Worm (Caenorhabditis elegans) whole organism, mixed stage, embryonic: ENCODE data around the gene hgap-2.

Experiments used
- M03D4.4 ChIP-seq: sonication (generic microtip); optimal IDR thresholded peaks from 2 replicates; lab custom pipeline; 2017; ENCODE audit warnings: mild to moderate bottlenecking, missing genetic modification characterization, missing compliant biosample characterization
- bed-3 ChIP-seq: fragments of 200-800 bp; sonication (Bioruptor generic); optimal IDR thresholded peaks from 3 replicates; lab custom pipeline; 2018; ENCODE audit warnings: mild to moderate bottlenecking, missing genetic modification characterization, moderate library complexity, missing compliant biosample characterization
- blmp-1 ChIP-seq: fragments of 150-350 bp; optimal IDR thresholded peaks from 2 replicates; lab custom pipeline; 2014; ENCODE audit warnings: missing biosample characterization, missing genetic modification characterization
- ceh-83 ChIP-seq: fragments of 200-800 bp; sonication (Bioruptor generic); optimal IDR thresholded peaks from 2 replicates; lab custom pipeline; 2018; ENCODE audit warnings: mild to moderate bottlenecking, missing genetic modification characterization, missing compliant biosample characterization
- ces-1 ChIP-seq: fragments of 150-350 bp; optimal IDR thresholded peaks from 2 replicates; lab custom pipeline; 2014; ENCODE audit warnings: missing biosample characterization, missing genetic modification reagents, missing genetic modification characterization
- cnd-1 ChIP-seq: fragments of 200-800 bp; sonication (Bioruptor generic); optimal IDR thresholded peaks from 2 replicates; lab custom pipeline; 2018; ENCODE audit warnings: mild to moderate bottlenecking, missing genetic modification characterization, missing compliant biosample characterization
- drap-1 ChIP-seq: fragments of 200-800 bp; sonication (Bioruptor generic); optimal IDR thresholded peaks from 3 replicates; lab custom pipeline; 2018; ENCODE audit warnings: mild to moderate bottlenecking, missing genetic modification characterization, missing compliant biosample characterization
- flh-1 ChIP-seq: fragments of 200-800 bp; sonication (Bioruptor generic); optimal IDR thresholded peaks from 2 replicates; lab custom pipeline; 2018; ENCODE audit warnings: mild to moderate bottlenecking, missing genetic modification characterization, moderate library complexity, missing compliant biosample characterization
- ham-2 ChIP-seq: fragments of 200-800 bp; sonication (Bioruptor generic); optimal IDR thresholded peaks from 2 replicates; lab custom pipeline; 2018; ENCODE audit warnings: mild to moderate bottlenecking, missing genetic modification characterization, missing compliant biosample characterization
- hlh-1 ChIP-seq: fragments of 150-350 bp; optimal IDR thresholded peaks from 2 replicates; lab custom pipeline; 2014; ENCODE audit warnings: missing biosample characterization, missing genetic modification reagents, missing genetic modification characterization
- lin-13 ChIP-seq: fragments of 150-350 bp; optimal IDR thresholded peaks from 2 replicates; lab custom pipeline; 2014; ENCODE audit warnings: missing biosample characterization, missing genetic modification characterization
- lsy-2 ChIP-seq: fragments of 150-350 bp; optimal IDR thresholded peaks from 2 replicates; lab custom pipeline; 2014; ENCODE audit warnings: missing biosample characterization, missing genetic modification characterization
- mep-1 ChIP-seq: fragments of 150-350 bp; optimal IDR thresholded peaks from 2 replicates; lab custom pipeline; 2017; ENCODE audit warnings: missing biosample characterization, missing genetic modification reagents, missing genetic modification characterization, inconsistent platforms
- mls-2 ChIP-seq: sonication (generic microtip); optimal IDR thresholded peaks from 2 replicates; lab custom pipeline; 2016; ENCODE audit warnings: mild to moderate bottlenecking, missing genetic modification characterization, moderate library complexity, missing compliant biosample characterization
- nhr-12 ChIP-seq: fragments of 150-350 bp; optimal IDR thresholded peaks from 2 replicates; lab custom pipeline; 2014; ENCODE audit warnings: missing biosample characterization, missing genetic modification characterization
- nhr-2 ChIP-seq: fragments of 150-350 bp; optimal IDR thresholded peaks from 2 replicates; lab custom pipeline; 2014; ENCODE audit warnings: missing biosample characterization, missing genetic modification characterization
- nhr-237 ChIP-seq: fragments of 150-350 bp; optimal IDR thresholded peaks from 2 replicates; lab custom pipeline; 2014; ENCODE audit warnings: missing biosample characterization, missing genetic modification characterization
- nhr-28 ChIP-seq: fragments of 150-350 bp; optimal IDR thresholded peaks from 2 replicates; lab custom pipeline; 2014; ENCODE audit warnings: missing biosample characterization, missing genetic modification characterization
- nhr-76 ChIP-seq: sonication (generic microtip); optimal IDR thresholded peaks from 2 replicates; lab custom pipeline; 2017; ENCODE audit warnings: missing biosample characterization, missing genetic modification characterization
- pha-4 ChIP-seq: fragments of 150-350 bp; optimal IDR thresholded peaks from 2 replicates; lab custom pipeline; 2018; ENCODE audit warnings: missing biosample characterization, missing genetic modification reagents, missing genetic modification characterization
- sem-2 ChIP-seq: fragments of 200-800 bp; sonication (Bioruptor generic); optimal IDR thresholded peaks from 2 replicates; lab custom pipeline; 2018; ENCODE audit warnings: mild to moderate bottlenecking, missing genetic modification characterization, missing compliant biosample characterization
- sptf-1 ChIP-seq: sonication (generic microtip); optimal IDR thresholded peaks from 2 replicates; lab custom pipeline; 2017; ENCODE audit warnings: mild to moderate bottlenecking, missing genetic modification characterization, moderate library complexity, missing compliant biosample characterization
- unc-120 ChIP-seq: sonication (generic microtip); optimal IDR thresholded peaks from 2 replicates; lab custom pipeline; 2017; ENCODE audit warnings: missing genetic modification characterization, missing compliant biosample characterization; ENCODE audit not compliant: poor library complexity, severe bottlenecking
- unc-62 ChIP-seq: fragments of 150-350 bp; optimal IDR thresholded peaks from 2 replicates; lab custom pipeline; 2014; ENCODE audit warnings: missing biosample characterization, missing genetic modification reagents, missing genetic modification characterization
- zip-8 ChIP-seq: fragments of 150-350 bp; optimal IDR thresholded peaks from 2 replicates; lab custom pipeline; 2014; ENCODE audit warnings: missing biosample characterization, missing genetic modification characterization
- ztf-11 ChIP-seq: fragments of 150-350 bp; optimal IDR thresholded peaks from 2 replicates; lab custom pipeline; 2014; ENCODE audit warnings: missing biosample characterization, missing genetic modification characterization

Gene hgap-2

DNA sequence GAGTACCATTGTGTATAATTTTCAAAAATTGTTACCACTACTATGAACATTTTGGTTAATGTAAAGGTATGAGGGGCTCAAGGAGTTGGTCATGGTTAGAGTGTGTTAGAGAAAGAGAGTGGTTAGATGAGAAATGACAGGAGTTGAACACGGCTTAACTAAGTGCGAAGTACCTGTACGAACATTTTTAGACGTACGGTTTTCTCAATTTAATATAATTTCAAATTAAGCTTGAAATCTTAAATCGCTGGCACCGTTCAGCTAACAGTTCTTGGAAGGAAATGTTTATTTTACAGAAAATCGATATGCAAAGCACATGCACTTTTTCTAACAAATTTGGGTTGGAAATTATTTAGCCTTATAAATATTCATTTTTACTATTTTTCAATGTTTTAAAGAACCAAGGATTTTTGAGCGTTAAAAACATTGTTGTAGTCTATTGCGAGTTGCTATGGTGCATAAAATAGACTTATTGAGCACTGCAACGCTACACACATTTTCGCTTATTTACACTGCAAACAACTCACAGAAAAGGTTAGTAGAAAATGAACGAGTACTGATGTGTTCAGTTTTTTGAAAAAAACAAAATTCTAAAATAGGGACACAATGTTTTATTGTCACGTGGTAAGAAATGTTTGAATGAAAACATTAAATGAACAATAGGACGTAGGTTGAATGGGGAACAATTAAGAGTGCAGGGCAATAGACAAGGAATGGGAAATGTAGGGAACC is 17.1 kb upstream of the hgap-2 start, which contains the start of gene sphk-1:
sphk-1 (minus strand) TSS at position 51 of the 732 bp plus-strand sequence.
- no peak for TF ChIP-seq lin-13
- peak; percentile 52 for TF ChIP-seq pha-4

DNA sequence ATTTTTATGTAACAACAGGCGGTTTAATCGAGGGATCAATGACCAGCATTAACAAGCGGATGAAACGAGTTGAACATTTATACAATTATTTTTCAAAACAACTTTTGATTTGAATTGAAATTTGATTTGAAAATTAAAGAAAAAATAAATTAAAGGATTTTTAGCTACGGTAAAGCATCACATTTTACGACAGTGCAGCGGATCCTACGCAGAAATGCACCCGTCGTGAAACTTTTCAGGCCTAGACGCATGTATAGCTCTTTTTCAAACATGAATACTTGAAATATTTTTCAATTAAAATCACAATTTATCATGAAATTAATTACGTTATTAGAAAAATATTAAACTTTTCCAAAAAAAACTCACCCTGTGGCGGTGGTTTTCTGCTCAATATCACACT is 16.3 kb upstream of the hgap-2 start:
- TF ChIP-seq lsy-2 (peak; percentile 73), unc-120 (tag; lab: Kevin White, UChicago) (no peak)

DNA sequence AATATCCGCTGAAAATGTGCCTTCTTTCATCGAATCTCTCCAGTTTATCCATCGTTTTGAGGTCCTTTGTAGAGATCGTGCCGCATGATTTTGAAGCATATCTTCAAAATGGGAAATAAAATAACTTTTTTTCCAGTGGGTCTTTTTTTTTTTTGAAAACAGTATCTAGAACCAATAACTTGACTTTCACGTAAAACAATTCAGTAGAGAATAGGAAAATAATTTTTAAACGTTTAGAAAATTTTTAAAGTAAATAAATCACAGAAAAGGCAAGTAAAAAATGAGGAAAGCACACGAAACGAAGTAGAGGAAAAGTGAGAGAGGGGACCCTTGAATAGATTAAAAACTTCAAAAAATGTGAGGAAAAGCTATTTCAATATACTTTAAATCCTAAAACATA is 14.1 kb upstream of the hgap-2 start, which contains the start of gene chdh-1:
chdh-1 (minus strand) TSS at position 101 of the 400 bp plus-strand sequence.
- TF ChIP-seq lsy-2 (no peak), nhr-28 (tag; lab: Kevin White, UChicago) (no peak), bed-3 (GFP tag; lab: Kevin White, UChicago) (no peak)

DNA sequence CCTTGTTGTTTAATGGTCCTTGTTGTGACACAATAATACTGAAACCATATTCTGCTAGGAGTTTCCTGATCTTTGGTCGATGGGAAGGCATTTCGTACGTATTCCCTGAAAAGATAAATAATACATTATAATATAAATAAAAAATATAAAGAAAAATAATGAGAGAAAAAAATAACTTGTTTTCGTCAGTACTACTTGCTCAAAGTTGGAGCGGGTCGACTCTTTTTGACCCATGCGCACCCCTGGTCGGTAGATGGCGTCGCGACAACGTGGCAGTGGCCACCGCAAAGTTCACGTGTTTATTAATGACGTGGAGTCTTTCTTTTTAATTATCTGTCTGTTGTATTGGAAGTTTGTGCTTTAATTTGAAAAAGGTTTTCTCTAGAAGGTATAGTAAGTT is 11.1 kb upstream of the hgap-2 start, which contains the start of gene C34C6.10:
C34C6.10 (minus strand) TSS at position 101 of the 400 bp plus-strand sequence.
- no peak for TF ChIP-seq M03D4.4 (tag; lab: Kevin White, UChicago)
- TF ChIP-seq mep-1 (tag; lab: Kevin White, UChicago): no peak
- TF ChIP-seq ham-2 (GFP tag; lab: Kevin White, UChicago): no peak
- no peak for TF ChIP-seq zip-8 (tag; lab: Kevin White, UChicago)
- no peak for TF ChIP-seq nhr-237 (tag; lab: Kevin White, UChicago)
- TF ChIP-seq nhr-2 (tag; lab: Kevin White, UChicago): no peak
- no peak for TF ChIP-seq blmp-1
- no peak for TF ChIP-seq ces-1
- no peak for TF ChIP-seq hlh-1 (tag; lab: Kevin White, UChicago)
- TF ChIP-seq pha-4: no peak
- TF ChIP-seq ztf-11: no peak
- TF ChIP-seq sem-2 (GFP tag; lab: Kevin White, UChicago): no peak
- TF ChIP-seq ceh-83 (GFP tag; lab: Kevin White, UChicago): no peak
- TF ChIP-seq bed-3 (GFP tag; lab: Kevin White, UChicago): no peak
- no peak for TF ChIP-seq flh-1 (GFP tag; lab: Kevin White, UChicago)
- TF ChIP-seq, all 35 proteins: peak for 0

DNA sequence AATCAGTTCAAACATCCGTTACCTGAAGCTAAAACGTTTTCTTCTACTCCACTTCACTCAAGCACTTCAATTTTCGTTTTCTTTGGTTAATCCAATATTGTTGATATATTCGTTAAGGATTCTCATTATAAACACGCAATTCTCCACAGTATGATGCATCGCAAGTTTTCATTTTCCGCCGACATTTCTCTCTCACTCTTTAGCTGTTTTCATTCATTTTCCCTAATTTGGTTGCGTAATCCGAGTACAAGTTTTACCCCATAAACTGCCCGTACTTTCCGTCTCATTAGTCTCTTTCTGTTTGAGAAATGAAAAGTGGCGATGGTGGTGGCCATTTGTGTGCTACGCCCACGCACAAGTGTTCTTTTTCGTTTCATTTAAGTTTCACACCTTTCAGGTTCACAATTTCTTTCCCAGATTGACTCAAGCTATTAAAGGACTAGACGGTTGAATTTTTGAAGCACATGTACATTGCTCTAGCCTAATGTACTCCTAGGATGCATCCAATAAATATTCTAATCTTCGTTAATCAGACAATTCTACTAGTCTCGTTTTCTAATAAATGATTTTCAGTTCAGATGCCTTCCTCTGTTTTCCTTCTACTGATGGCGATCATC is 6.7 kb upstream of the hgap-2 start, which contains the start of gene C34C6.3:
C34C6.3 (plus strand) TSS at position 567 of the 617 bp plus-strand sequence.
- TF ChIP-seq zip-8 (tag; lab: Kevin White, UChicago) (peak; percentile 72), ceh-83 (GFP tag; lab: Kevin White, UChicago) (no peak)

DNA sequence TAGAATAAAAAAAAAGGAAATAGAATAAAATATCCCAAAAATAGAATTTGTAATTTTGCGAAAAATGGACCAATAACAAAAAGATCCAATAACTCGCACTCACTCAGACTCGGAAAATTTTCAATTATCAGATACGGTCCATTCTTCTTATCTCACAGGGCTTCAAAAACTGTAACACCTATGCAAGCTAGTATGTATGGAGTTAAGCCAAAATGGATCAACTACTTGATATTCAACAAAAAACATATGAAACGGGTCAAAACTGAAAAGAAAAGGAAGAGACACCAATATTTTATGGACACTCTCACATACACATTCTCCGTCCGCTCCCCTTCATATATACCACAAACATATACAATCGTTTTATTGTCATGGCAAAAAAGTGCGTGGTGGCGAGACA is 899 bp upstream of the hgap-2 start, which contains the start of gene C34C6.9:
C34C6.9 (plus strand) TSS at position 301 of the 400 bp plus-strand sequence.
- TF ChIP-seq nhr-12 (tag; lab: Kevin White, UChicago) (no peak), unc-62 (GFP tag; lab: Kevin White, UChicago) (no peak), bed-3 (GFP tag; lab: Kevin White, UChicago) (no peak), zip-8 (tag; lab: Kevin White, UChicago) (no peak), drap-1 (GFP tag; lab: Kevin White, UChicago) (no peak), M03D4.4 (tag; lab: Kevin White, UChicago) (no peak), lsy-2 (no peak), sptf-1 (tag; lab: Kevin White, UChicago) (no peak), mls-2 (tag; lab: Kevin White, UChicago) (no peak), ztf-11 (no peak), sem-2 (GFP tag; lab: Kevin White, UChicago) (no peak), hlh-1 (tag; lab: Kevin White, UChicago) (no peak), cnd-1 (tag; lab: Kevin White, UChicago) (no peak)

DNA sequence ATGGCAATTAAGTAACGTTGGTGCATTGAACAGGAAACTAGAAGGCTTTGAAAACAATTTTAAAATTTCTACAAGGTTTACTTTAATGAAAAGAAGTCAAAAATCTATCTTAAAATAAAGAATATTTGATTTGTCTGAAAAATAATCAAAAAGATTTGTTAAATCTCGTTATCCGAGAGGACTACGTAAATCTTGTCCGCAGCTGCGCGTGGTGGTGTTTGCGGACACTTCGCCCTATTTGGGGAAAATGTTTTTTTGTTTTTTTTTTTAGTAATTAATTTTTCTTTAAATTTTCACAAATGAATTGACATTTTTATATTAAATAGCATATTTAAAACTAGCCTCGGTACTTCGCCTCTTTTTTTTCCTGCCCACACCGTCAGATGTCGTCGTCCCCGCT is 791 bp downstream of the hgap-2 start:
- TF ChIP-seq ces-1 (peak; percentile 55), nhr-76 (tag; lab: Kevin White, UChicago) (no peak), mep-1 (tag; lab: Kevin White, UChicago) (peak; percentile 21), drap-1 (GFP tag; lab: Kevin White, UChicago) (no peak), unc-120 (tag; lab: Kevin White, UChicago) (peak; percentile 93), hlh-1 (tag; lab: Kevin White, UChicago) (no peak)
